Fruit fly (Drosophila melanogaster) whole organism, embryonic: ENCODE measurements around the gene CG5715.

Experiments
- ATbp ChIP-seq: fragments of 200-800 bp; sonication (Bioruptor generic); optimal IDR thresholded peaks from 2 replicates; lab custom pipeline; 2017; ENCODE audit warnings: missing biosample characterization, mild to moderate bottlenecking, missing genetic modification characterization, missing genetic modification reagents
- CG10321 ChIP-seq: fragments of 200-800 bp; sonication (Bioruptor generic); IDR thresholded peaks from 2 replicates; pipeline ENCODE4 v1.3.6; 2022; ENCODE audit warnings: missing biosample characterization, missing genetic modification characterization
- CG11504 ChIP-seq: fragments of 200-800 bp; sonication (Bioruptor generic); optimal IDR thresholded peaks from 3 replicates; lab custom pipeline; 2019; ENCODE audit warnings: missing biosample characterization, mild to moderate bottlenecking, missing genetic modification characterization, moderate library complexity
- CG12104 ChIP-seq: fragments of 200-800 bp; sonication (Bioruptor generic); optimal IDR thresholded peaks from 3 replicates; lab custom pipeline; 2016; ENCODE audit warnings: missing biosample characterization, missing genetic modification characterization
- CG12219 ChIP-seq: fragments of 200-800 bp; sonication (Bioruptor generic); optimal IDR thresholded peaks from 3 replicates; lab custom pipeline; 2018; ENCODE audit warnings: missing biosample characterization, mild to moderate bottlenecking, missing genetic modification characterization
- CG14860 ChIP-seq: fragments of 200-800 bp; sonication (Bioruptor generic); IDR thresholded peaks from 3 replicates; pipeline ENCODE4 v1.3.6; 2022; ENCODE audit warnings: missing biosample characterization, missing genetic modification characterization; ENCODE audit not compliant: partially characterized antibody
- CG18262 ChIP-seq: fragments of 200-800 bp; optimal IDR thresholded peaks from 3 replicates; lab custom pipeline; 2019; ENCODE audit warnings: missing biosample characterization, mild to moderate bottlenecking, missing genetic modification characterization, moderate library complexity
- CG18619 ChIP-seq: fragments of 200-800 bp; sonication (Bioruptor generic); optimal IDR thresholded peaks from 3 replicates; lab custom pipeline; 2017; ENCODE audit warnings: missing biosample characterization, mild to moderate bottlenecking, missing genetic modification characterization
- CG2202 ChIP-seq: fragments of 200-800 bp; sonication (Bioruptor generic); optimal IDR thresholded peaks from 2 replicates; lab custom pipeline; 2018; ENCODE audit warnings: missing biosample characterization, mild to moderate bottlenecking, missing genetic modification characterization
- CG6175 ChIP-seq: fragments of 200-800 bp; sonication (Bioruptor generic); IDR thresholded peaks from 3 replicates; pipeline ENCODE4 v1.3.6; 2022; ENCODE audit warnings: missing biosample characterization, missing genetic modification characterization
- CG6689 ChIP-seq: fragments of 200-800 bp; sonication (Bioruptor generic); IDR thresholded peaks from 2 replicates; pipeline ENCODE4 v1.3.6; 2022; ENCODE audit warnings: missing biosample characterization, missing genetic modification characterization
- CG7786 ChIP-seq: fragments of 200-800 bp; sonication (Bioruptor generic); optimal IDR thresholded peaks from 2 replicates; lab custom pipeline; 2016; ENCODE audit warnings: missing biosample characterization, missing genetic modification characterization
- CG9817 ChIP-seq: fragments of 200-800 bp; sonication (Bioruptor generic); optimal IDR thresholded peaks from 2 replicates; lab custom pipeline; 2018; ENCODE audit warnings: missing biosample characterization, mild to moderate bottlenecking, missing genetic modification characterization, moderate library complexity
- CHES-1-like ChIP-seq: fragments of 200-800 bp; sonication (Bioruptor generic); optimal IDR thresholded peaks from 2 replicates; lab custom pipeline; 2016; ENCODE audit warnings: missing biosample characterization, missing genetic modification characterization
- Camta ChIP-seq: fragments of 200-800 bp; sonication (Bioruptor generic); optimal IDR thresholded peaks from 2 replicates; lab custom pipeline; 2016; ENCODE audit warnings: missing biosample characterization, missing genetic modification characterization
- Dip2 ChIP-seq: fragments of 200-800 bp; sonication (Bioruptor generic); IDR thresholded peaks from 2 replicates; pipeline ENCODE4 v1.3.6; 2022; ENCODE audit warnings: missing biosample characterization, missing genetic modification characterization
- Drgx ChIP-seq: fragments of 200-800 bp; sonication (Bioruptor generic); IDR thresholded peaks from 2 replicates; pipeline ENCODE4 v1.3.6; 2022; ENCODE audit warnings: missing biosample characterization, missing genetic modification characterization
- E2f1 ChIP-seq: fragments of 200-800 bp; sonication (Bioruptor generic); IDR thresholded peaks from 2 replicates; pipeline ENCODE4 v1.3.6; 2022; ENCODE audit warnings: missing biosample characterization, missing genetic modification characterization
- HHEX ChIP-seq: fragments of 200-800 bp; sonication (Bioruptor generic); optimal IDR thresholded peaks from 3 replicates; lab custom pipeline; 2017; ENCODE audit warnings: missing biosample characterization, mild to moderate bottlenecking, missing genetic modification characterization, missing genetic modification reagents
- MBD-R2 ChIP-seq: fragments of 200-800 bp; sonication (Bioruptor generic); IDR thresholded peaks from 2 replicates; pipeline ENCODE4 v1.3.6; 2022; ENCODE audit warnings: missing biosample characterization, missing genetic modification characterization
- Ssrp ChIP-seq: fragments of 200-800 bp; sonication (Bioruptor generic); optimal IDR thresholded peaks from 2 replicates; lab custom pipeline; 2018; ENCODE audit warnings: missing biosample characterization, mild to moderate bottlenecking, missing genetic modification characterization, moderate library complexity
- TFAM ChIP-seq: fragments of 200-800 bp; sonication (Bioruptor generic); optimal IDR thresholded peaks from 2 replicates; lab custom pipeline; 2017; ENCODE audit warnings: missing biosample characterization, missing genetic modification characterization, inconsistent platforms
- abd-A ChIP-seq: fragments of 200-800 bp; sonication (Bioruptor generic); optimal IDR thresholded peaks from 3 replicates; lab custom pipeline; 2019; ENCODE audit warnings: missing biosample characterization, mild to moderate bottlenecking, missing genetic modification characterization, moderate library complexity
- bab2 ChIP-seq: fragments of 200-800 bp; sonication (Bioruptor generic); optimal IDR thresholded peaks from 2 replicates; lab custom pipeline; 2016; ENCODE audit warnings: missing biosample characterization, missing genetic modification characterization
- bcd ChIP-seq: fragments of 200-800 bp; sonication (Bioruptor generic); optimal IDR thresholded peaks from 2 replicates; lab custom pipeline; 2017; ENCODE audit warnings: missing biosample characterization, mild to moderate bottlenecking, missing genetic modification characterization
- dimm ChIP-seq: fragments of 200-800 bp; sonication (Bioruptor generic); IDR thresholded peaks from 2 replicates; pipeline ENCODE4 v1.3.6; 2022; ENCODE audit warnings: missing biosample characterization, missing genetic modification characterization
- dmrt11E ChIP-seq: fragments of 200-800 bp; sonication (Bioruptor generic); optimal IDR thresholded peaks from 3 replicates; lab custom pipeline; 2018; ENCODE audit warnings: missing biosample characterization, mild to moderate bottlenecking, missing genetic modification characterization, moderate library complexity
- eyg ChIP-seq: fragments of 200-800 bp; sonication (Bioruptor generic); optimal IDR thresholded peaks from 3 replicates; lab custom pipeline; 2016; ENCODE audit warnings: missing biosample characterization, missing genetic modification characterization
- fru ChIP-seq: fragments of >200 bp; optimal IDR thresholded peaks from 2 replicates; lab custom pipeline; 2017
- gcm ChIP-seq: fragments of 200-800 bp; sonication (Bioruptor generic); optimal IDR thresholded peaks from 2 replicates; lab custom pipeline; 2019; ENCODE audit warnings: missing biosample characterization, mild to moderate bottlenecking, missing genetic modification characterization, moderate library complexity
- grn ChIP-seq: fragments of 200-800 bp; sonication (Bioruptor generic); optimal IDR thresholded peaks from 3 replicates; lab custom pipeline; 2017; ENCODE audit warnings: missing biosample characterization, missing genetic modification characterization
- gt ChIP-seq: fragments of 200-800 bp; sonication (Bioruptor generic); IDR thresholded peaks from 2 replicates; pipeline ENCODE4 v1.3.6; 2022; ENCODE audit warnings: missing biosample characterization, missing genetic modification characterization
- ind ChIP-seq: fragments of 200-800 bp; sonication (Bioruptor generic); optimal IDR thresholded peaks from 3 replicates; lab custom pipeline; 2016; ENCODE audit warnings: missing biosample characterization, missing genetic modification characterization
- insv ChIP-seq, 2 experiments: fragments of 200-800 bp; sonication (Bioruptor generic); optimal IDR thresholded peaks; 3 replicates each; lab custom pipeline; 2016 to 2018; ENCODE audit warnings: missing biosample characterization in 2 of 2, missing genetic modification characterization in 2 of 2
- jing ChIP-seq: fragments of 200-800 bp; sonication (Bioruptor generic); optimal IDR thresholded peaks from 2 replicates; lab custom pipeline; 2018; ENCODE audit warnings: missing biosample characterization, mild to moderate bottlenecking, missing genetic modification characterization
- knrl ChIP-seq: fragments of 200-800 bp; sonication (Bioruptor generic); IDR thresholded peaks from 3 replicates; pipeline ENCODE4 v1.3.6; 2022; ENCODE audit warnings: missing biosample characterization, missing genetic modification characterization; ENCODE audit not compliant: partially characterized antibody
- lab ChIP-seq: fragments of 200-800 bp; sonication (Bioruptor generic); optimal IDR thresholded peaks from 3 replicates; lab custom pipeline; 2017; ENCODE audit warnings: missing biosample characterization, missing genetic modification characterization, mild to moderate bottlenecking, moderate library complexity, missing genetic modification reagents
- maf-S ChIP-seq: fragments of 200-800 bp; sonication (Bioruptor generic); optimal IDR thresholded peaks from 2 replicates; lab custom pipeline; 2016; ENCODE audit warnings: missing biosample characterization, missing genetic modification characterization
- onecut ChIP-seq: fragments of 200-800 bp; sonication (Bioruptor generic); IDR thresholded peaks from 2 replicates; pipeline ENCODE4 v1.3.6; 2022; ENCODE audit warnings: missing biosample characterization, missing genetic modification characterization
- pan ChIP-seq, 4 experiments: fragments of >200 bp in 3 of 4; fragments of 200-800 bp in 1 of 4; sonication (Bioruptor generic) in 1 of 4; optimal IDR thresholded peaks in 3 of 4; IDR thresholded peaks in 1 of 4; 2 replicates each; pipeline versions ENCODE4 v1.3.6 to Lab custom; 2017 to 2022; ENCODE audit warnings: missing biosample characterization in 2 of 4, missing genetic modification characterization in 2 of 4, mixed read lengths in 1 of 4
- sim ChIP-seq: fragments of 200-800 bp; sonication (Bioruptor generic); IDR thresholded peaks from 2 replicates; pipeline ENCODE4 v1.3.6; 2022; ENCODE audit warnings: missing biosample characterization, missing genetic modification characterization
- slp2 ChIP-seq: fragments of 200-800 bp; sonication (Bioruptor generic); optimal IDR thresholded peaks from 2 replicates; lab custom pipeline; 2016; ENCODE audit warnings: missing biosample characterization, missing genetic modification characterization
- sob ChIP-seq: fragments of 200-800 bp; sonication (Bioruptor generic); IDR thresholded peaks from 2 replicates; pipeline ENCODE4 v1.3.6; 2022; ENCODE audit warnings: missing biosample characterization, missing genetic modification characterization
- stc ChIP-seq: fragments of 200-800 bp; sonication (Bioruptor generic); IDR thresholded peaks from 2 replicates; pipeline ENCODE4 v1.3.6; 2022; ENCODE audit warnings: missing biosample characterization, missing genetic modification characterization
- tll ChIP-seq, 2 experiments: fragments of 200-800 bp in 1 of 2; fragments of >200 bp in 1 of 2; sonication (Bioruptor generic) in 1 of 2; optimal IDR thresholded peaks; 2 replicates each; lab custom pipeline; 2017 to 2019; ENCODE audit warnings: missing biosample characterization in 2 of 2, missing genetic modification characterization in 2 of 2, mild to moderate bottlenecking in 1 of 2, moderate library complexity in 1 of 2
- toy ChIP-seq: fragments of 200-800 bp; sonication (Bioruptor generic); IDR thresholded peaks from 2 replicates; pipeline ENCODE4 v1.3.6; 2022; ENCODE audit warnings: missing biosample characterization, missing genetic modification characterization
- trh ChIP-seq: fragments of 200-800 bp; sonication (Bioruptor generic); optimal IDR thresholded peaks from 2 replicates; lab custom pipeline; 2016; ENCODE audit warnings: missing biosample characterization, missing genetic modification characterization
- unpg ChIP-seq: fragments of 200-800 bp; sonication (Bioruptor generic); optimal IDR thresholded peaks from 3 replicates; lab custom pipeline; 2018; ENCODE audit warnings: missing biosample characterization, mild to moderate bottlenecking, missing genetic modification characterization, moderate library complexity

Gene CG5715

dm6 chr3R:24294784-24295555 is 771 bp upstream of the CG5715 start, which contains the start of gene crb (continued):
- peak; percentile 38; the same call in 1 of the 2 replicates for TF ChIP-seq CG6689 (GFP tag; lab: Robert Waterston, UW)
- TF ChIP-seq sob (GFP tag; lab: Robert Waterston, UW): peak; percentile 67
- TF ChIP-seq ind (GFP tag; lab: Kevin White, UChicago): peak; percentile 31
- peak; percentile 37 for TF ChIP-seq onecut
- no peak for TF ChIP-seq CG6175 (GFP tag; lab: Robert Waterston, UW)
- TF ChIP-seq Drgx (GFP tag; lab: Robert Waterston, UW): 0 out of 2 replicates have a peak, but pooled peaks have one; percentile 30
- TF ChIP-seq, all 482 proteins: peak for 296

- TF ChIP-seq E2f1 (GFP tag; lab: Robert Waterston, UW) (no peak), lab (peak; percentile 9), Ssrp (tag; lab: Kevin White, UChicago) (no peak), fru (lab: Kevin White, UChicago) (no peak), grn (GFP tag; lab: Kevin White, UChicago) (no peak), bcd (GFP tag; lab: Kevin White, UChicago) (no peak), CG18262 (tag; lab: Kevin White, UChicago) (peak; percentile 50), CG18619 (GFP tag; lab: Kevin White, UChicago) (no peak), gt (no peak), sim (no peak; the same call in 1 of the 2 replicates), pan (optimal IDR thresholded peaks at IDR 0.05; lab: Kevin White, UChicago) (no peak), pan (GFP tag; optimal IDR thresholded peaks at IDR 0.05 in 1 of 2, IDR thresholded peaks at IDR 0.05 in 1 of 2) (no peak), TFAM (GFP tag; lab: Kevin White, UChicago) (no peak), MBD-R2 (GFP tag; lab: Robert Waterston, UW) (no peak), eyg (no peak), dimm (GFP tag; lab: Robert Waterston, UW) (no peak), tll (GFP tag; optimal IDR thresholded peaks at IDR 0.05; lab: Kevin White, UChicago) (no peak), trh (GFP tag; lab: Kevin White, UChicago) (no peak), CHES-1-like (no peak), CG11504 (peak; percentile 15), maf-S (GFP tag; lab: Kevin White, UChicago) (no peak), bab2 (GFP tag; lab: Kevin White, UChicago) (no peak), CG10321 (GFP tag; lab: Robert Waterston, UW) (no peak), CG9817 (tag; lab: Kevin White, UChicago) (no peak), HHEX (GFP tag; lab: Kevin White, UChicago) (no peak), CG2202 (tag; lab: Kevin White, UChicago) (peak; percentile 78), stc (GFP tag; lab: Robert Waterston, UW) (no peak), insv (GFP tag; optimal IDR thresholded peaks at IDR 0.05; lab: Kevin White, UChicago) (no peak), Camta (GFP tag; lab: Kevin White, UChicago) (no peak), abd-A (no peak), knrl (GFP tag; lab: Robert Waterston, UW) (no peak), CG7786 (no peak), Dip2 (no peak), CG12104 (no peak), unpg (GFP tag; lab: Kevin White, UChicago) (peak; percentile 50), slp2 (GFP tag; lab: Kevin White, UChicago) (no peak), toy (GFP tag; lab: Robert Waterston, UW) (no peak), CG14860 (GFP tag; lab: Robert Waterston, UW) (no peak), ATbp (peak; percentile 76), dmrt11E (peak; percentile 66), CG12219 (GFP tag; lab: Kevin White, UChicago) (peak; percentile 24), gcm (GFP tag; lab: Kevin White, UChicago) (peak; percentile 35), jing (GFP tag; lab: Kevin White, UChicago) (no peak)
Measured at dm6 chr3R:24293171-24293570, 1.0 kb downstream of the CG5715 start.
